Worm (Caenorhabditis elegans): Measurements from ENCODE around the gene ZK418.5.
A peak's percentile ranks its signal among the peaks of the same experiment; 100 is the strongest.

Gene ZK418.5

ce11 chrIII:7064185-7064584 lies 9.5 kb downstream of the ZK418.5 start, which contains the start of gene R01H2.4:
Gene R01H2.4, minus strand, starts transcription at chrIII:7064285.
- TF ChIP-seq flt-1 (GFP tag; IDR thresholded peaks at IDR 0.05) = no peak
- TF ChIP-seq ztf-23 (GFP tag; IDR thresholded peaks at IDR 0.05) = no peak
- no peak for TF ChIP-seq klf-2 (GFP tag; conservative IDR thresholded peaks at IDR 0.05)
- no peak for TF ChIP-seq ref-1 (GFP tag; conservative IDR thresholded peaks at IDR 0.05)
- TF ChIP-seq cog-1 (tag; optimal IDR thresholded peaks at IDR 0.05) = no peak
- TF ChIP-seq tab-1 (GFP tag; IDR thresholded peaks at IDR 0.05) = no peak
- TF ChIP-seq ztf-29 (GFP tag; IDR thresholded peaks at IDR 0.05) = no peak
- no peak for TF ChIP-seq T22C8.4 (GFP tag; IDR thresholded peaks at IDR 0.05)
- no peak for TF ChIP-seq med-1 (GFP tag; optimal IDR thresholded peaks at IDR 0.05; ENCODE audit: insufficient read depth)

- TF ChIP-seq tab-1 (GFP tag; IDR thresholded peaks at IDR 0.05) = no peak
Observed at ce11 chrIII:7063061-7063460, 10.6 kb downstream of the ZK418.5 start.

DNA sequence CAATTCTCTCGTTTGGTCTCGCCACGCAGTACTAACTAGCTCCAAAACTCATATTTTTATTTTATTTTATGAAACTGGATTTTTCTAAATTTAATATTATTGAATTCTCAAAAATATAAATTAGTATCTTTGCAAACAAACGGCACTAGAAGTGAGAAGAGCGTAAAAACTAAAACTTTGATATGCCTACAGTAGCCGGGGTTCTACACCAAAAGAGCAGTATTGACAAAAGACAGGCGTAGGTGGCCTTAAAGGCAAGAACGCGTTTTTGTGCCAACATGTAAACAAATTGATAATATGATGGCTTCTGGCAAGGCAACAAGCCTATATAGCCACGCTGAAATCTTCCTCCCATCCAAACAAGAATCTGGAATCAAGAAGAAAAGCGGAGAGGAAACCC lies 11.1 kb downstream of the ZK418.5 start, which contains the start of gene R01H2.1:
TSS of gene R01H2.1 (plus strand) at position 301 of the 400 bp plus-strand sequence.
- TF ChIP-seq cog-1 (tag; optimal IDR thresholded peaks at IDR 0.05) = no peak
- TF ChIP-seq ref-1 (GFP tag; conservative IDR thresholded peaks at IDR 0.05) = no peak
- no peak for TF ChIP-seq klf-2 (GFP tag; conservative IDR thresholded peaks at IDR 0.05)
- TF ChIP-seq ztf-23 (GFP tag; IDR thresholded peaks at IDR 0.05) = no peak
- no peak for TF ChIP-seq flt-1 (GFP tag; IDR thresholded peaks at IDR 0.05)
- no peak for TF ChIP-seq med-1 (GFP tag; optimal IDR thresholded peaks at IDR 0.05; ENCODE audit: insufficient read depth)
- no peak for TF ChIP-seq T22C8.4 (GFP tag; IDR thresholded peaks at IDR 0.05)
- no peak for TF ChIP-seq ztf-29 (GFP tag; IDR thresholded peaks at IDR 0.05)
- TF ChIP-seq tab-1 (GFP tag; IDR thresholded peaks at IDR 0.05) = no peak

- no peak for TF ChIP-seq klf-2 (GFP tag; conservative IDR thresholded peaks at IDR 0.05)
- TF ChIP-seq cog-1 (tag; optimal IDR thresholded peaks at IDR 0.05) = no peak
- TF ChIP-seq flt-1 (GFP tag; IDR thresholded peaks at IDR 0.05) = no peak
- TF ChIP-seq ztf-29 (GFP tag; IDR thresholded peaks at IDR 0.05) = no peak
- TF ChIP-seq ztf-23 (GFP tag; IDR thresholded peaks at IDR 0.05) = no peak
Observed at ce11 chrIII:7060531-7061095, 13.0 kb downstream of the ZK418.5 start, which contains the start of gene egg-2. Gene egg-2, minus strand, starts transcription at chrIII:7060583.

- no peak for TF ChIP-seq ref-1 (GFP tag; conservative IDR thresholded peaks at IDR 0.05)
- no peak for TF ChIP-seq cog-1 (tag; optimal IDR thresholded peaks at IDR 0.05)
- no peak for TF ChIP-seq flt-1 (GFP tag; IDR thresholded peaks at IDR 0.05)
- no peak for TF ChIP-seq T22C8.4 (GFP tag; IDR thresholded peaks at IDR 0.05)
- no peak for TF ChIP-seq ztf-29 (GFP tag; IDR thresholded peaks at IDR 0.05)
- no peak for TF ChIP-seq klf-2 (GFP tag; conservative IDR thresholded peaks at IDR 0.05)
- TF ChIP-seq tab-1 (GFP tag; IDR thresholded peaks at IDR 0.05) = no peak
- no peak for TF ChIP-seq ztf-23 (GFP tag; IDR thresholded peaks at IDR 0.05)
- TF ChIP-seq med-1 (GFP tag; optimal IDR thresholded peaks at IDR 0.05; ENCODE audit: insufficient read depth) = no peak
Observed at ce11 chrIII:7056241-7056640, 17.4 kb downstream of the ZK418.5 start, which contains the start of gene R01H2.2. Gene R01H2.2, plus strand, starts transcription at chrIII:7056541.

DNA sequence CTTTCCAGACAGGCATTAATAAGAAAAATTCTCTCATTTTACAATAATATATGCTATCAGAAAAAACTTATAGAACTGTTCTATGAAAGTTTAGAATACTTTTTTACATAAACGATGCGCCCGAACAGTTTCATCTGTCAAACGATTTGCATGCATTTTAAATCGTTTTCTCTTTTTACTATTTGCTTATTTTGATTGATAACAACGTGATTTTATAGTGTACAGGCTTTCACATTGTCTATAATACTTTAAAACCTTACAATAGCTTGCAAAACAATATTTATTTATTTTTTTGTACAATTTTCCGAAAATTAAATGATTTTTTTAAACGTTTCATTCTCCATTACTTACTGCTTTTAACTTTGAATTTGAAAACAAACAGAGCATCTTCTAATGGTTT lies 28.0 kb downstream of the ZK418.5 start, which contains the start of gene R01H2.7:
TSS of gene R01H2.7 (minus strand) at position 101 of the 400 bp plus-strand sequence.
- TF ChIP-seq ztf-23 (GFP tag; IDR thresholded peaks at IDR 0.05) = no peak
- TF ChIP-seq klf-2 (GFP tag; conservative IDR thresholded peaks at IDR 0.05) = no peak
- TF ChIP-seq T22C8.4 (GFP tag; IDR thresholded peaks at IDR 0.05) = no peak
- TF ChIP-seq ref-1 (GFP tag; conservative IDR thresholded peaks at IDR 0.05) = no peak
- no peak for TF ChIP-seq tab-1 (GFP tag; IDR thresholded peaks at IDR 0.05)
- no peak for TF ChIP-seq med-1 (GFP tag; optimal IDR thresholded peaks at IDR 0.05; ENCODE audit: insufficient read depth)
- TF ChIP-seq flt-1 (GFP tag; IDR thresholded peaks at IDR 0.05) = no peak
- TF ChIP-seq ztf-29 (GFP tag; IDR thresholded peaks at IDR 0.05) = no peak
- no peak for TF ChIP-seq cog-1 (tag; optimal IDR thresholded peaks at IDR 0.05)

- no peak for TF ChIP-seq ref-1 (GFP tag; conservative IDR thresholded peaks at IDR 0.05)
- no peak for TF ChIP-seq med-1 (GFP tag; optimal IDR thresholded peaks at IDR 0.05; ENCODE audit: insufficient read depth)
- no peak for TF ChIP-seq tab-1 (GFP tag; IDR thresholded peaks at IDR 0.05)
Observed at ce11 chrIII:7034252-7035223, 39.1 kb downstream of the ZK418.5 start.

- TF ChIP-seq ztf-23 (GFP tag; IDR thresholded peaks at IDR 0.05) (no peak), klf-2 (GFP tag; conservative IDR thresholded peaks at IDR 0.05) (no peak), flt-1 (GFP tag; IDR thresholded peaks at IDR 0.05) (no peak), T22C8.4 (GFP tag; IDR thresholded peaks at IDR 0.05) (no peak)
Observed at ce11 chrIII:7032070-7032469, 41.6 kb downstream of the ZK418.5 start.

- TF ChIP-seq tab-1 (GFP tag; IDR thresholded peaks at IDR 0.05) = peak; percentile 76; the same call in 1 of the 2 replicates
- TF ChIP-seq ztf-23 (GFP tag; IDR thresholded peaks at IDR 0.05) = 0 out of 2 replicates have a peak, but pooled peaks have one; percentile 11
- peak; percentile 38; the same call in 1 of the 2 replicates for TF ChIP-seq ztf-29 (GFP tag; IDR thresholded peaks at IDR 0.05)
- no peak for TF ChIP-seq cog-1 (tag; optimal IDR thresholded peaks at IDR 0.05)
- no peak for TF ChIP-seq med-1 (GFP tag; optimal IDR thresholded peaks at IDR 0.05; ENCODE audit: insufficient read depth)
- TF ChIP-seq T22C8.4 (GFP tag; IDR thresholded peaks at IDR 0.05) = peak; percentile 55; the same call in 1 of the 2 replicates
- peak; percentile 80 for TF ChIP-seq flt-1 (GFP tag; IDR thresholded peaks at IDR 0.05)
- 0 out of 2 replicates have a peak, but pooled peaks have one; percentile 31 for TF ChIP-seq ref-1 (GFP tag; conservative IDR thresholded peaks at IDR 0.05)
- no peak for TF ChIP-seq klf-2 (GFP tag; conservative IDR thresholded peaks at IDR 0.05)
Observed at ce11 chrIII:7030044-7030804, 43.4 kb downstream of the ZK418.5 start.
